Worm (Caenorhabditis elegans) whole organism, L3 larva: Measurements from ENCODE around the gene K07E3.4.

Experiments
- aly-2 ChIP-seq: fragments of 150-350 bp; optimal IDR thresholded peaks from 2 replicates; lab custom pipeline; 2014; ENCODE audit warnings: missing biosample characterization, missing genetic modification characterization
- elt-2 ChIP-seq: sonication (generic microtip); optimal IDR thresholded peaks from 2 replicates; lab custom pipeline; 2016; ENCODE audit warnings: missing genetic modification reagents, mild to moderate bottlenecking, missing genetic modification characterization, missing compliant biosample characterization
- hmg-11 ChIP-seq: sonication (generic microtip); optimal IDR thresholded peaks from 2 replicates; lab custom pipeline; 2016; ENCODE audit warnings: missing genetic modification characterization, missing compliant biosample characterization
- mdl-1 ChIP-seq: fragments of 150-350 bp; optimal IDR thresholded peaks from 2 replicates; lab custom pipeline; 2014; ENCODE audit warnings: missing biosample characterization, missing genetic modification characterization
- nfya-1 ChIP-seq: sonication (generic microtip); optimal IDR thresholded peaks from 2 replicates; lab custom pipeline; 2017; ENCODE audit warnings: missing genetic modification characterization, mild to moderate bottlenecking, missing compliant biosample characterization, antibody characterized with exemption, moderate library complexity; ENCODE audit not compliant: insufficient read depth
- nhr-11 ChIP-seq: fragments of 150-350 bp; optimal IDR thresholded peaks from 2 replicates; lab custom pipeline; 2014; ENCODE audit warnings: missing biosample characterization, missing genetic modification characterization
- nhr-237 ChIP-seq: fragments of 150-350 bp; optimal IDR thresholded peaks from 2 replicates; lab custom pipeline; 2014; ENCODE audit warnings: missing biosample characterization, missing genetic modification characterization
- nhr-25 ChIP-seq: sonication (generic microtip); optimal IDR thresholded peaks from 2 replicates; lab custom pipeline; 2017; ENCODE audit warnings: missing biosample characterization, missing genetic modification characterization
- snpc-4 ChIP-seq: fragments of 150-350 bp; optimal IDR thresholded peaks from 2 replicates; lab custom pipeline; 2014; ENCODE audit warnings: missing biosample characterization, missing genetic modification characterization
- unc-39 ChIP-seq: sonication (generic microtip); optimal IDR thresholded peaks from 4 replicates; lab custom pipeline; 2017; ENCODE audit warnings: missing biosample characterization, missing genetic modification characterization
- unc-62 ChIP-seq: fragments of 150-350 bp; sonication (generic microtip); optimal IDR thresholded peaks from 4 replicates; lab custom pipeline; 2014; ENCODE audit warnings: missing biosample characterization, missing genetic modification reagents, missing genetic modification characterization
- ztf-11 ChIP-seq: fragments of 150-350 bp; optimal IDR thresholded peaks from 2 replicates; lab custom pipeline; 2014; ENCODE audit warnings: missing biosample characterization, missing genetic modification characterization

ce11 chrX:8129543-8129942 lies 45.7 kb upstream of the K07E3.4 start, which contains the start of gene frpr-1:
- no peak for TF ChIP-seq nhr-237 (tag; lab: Kevin White, UChicago)
- no peak for TF ChIP-seq snpc-4 (tag; lab: Kevin White, UChicago)
- TF ChIP-seq mdl-1, result no peak
- no peak for TF ChIP-seq ztf-11 (tag; lab: Kevin White, UChicago)
- TF ChIP-seq unc-39 (tag; lab: Kevin White, UChicago), result no peak
- no peak for TF ChIP-seq aly-2 (tag; lab: Kevin White, UChicago)
- no peak for TF ChIP-seq nhr-11
- no peak for TF ChIP-seq nhr-25
- no peak for TF ChIP-seq elt-2 (tag; lab: Kevin White, UChicago)
- TF ChIP-seq nfya-1 (tag; lab: Kevin White, UChicago), result no peak
- no peak for TF ChIP-seq unc-62 (GFP tag; lab: Kevin White, UChicago)
- TF ChIP-seq hmg-11 (tag; lab: Kevin White, UChicago), result no peak
